Worm (Caenorhabditis elegans) whole organism, mixed stage, embryonic: ENCODE data around the gene abts-2.

Experiments used
- M03D4.4 ChIP-seq: sonication (generic microtip); optimal IDR thresholded peaks from 2 replicates; lab custom pipeline; 2017; ENCODE audit warnings: mild to moderate bottlenecking, missing genetic modification characterization, missing compliant biosample characterization
- bed-3 ChIP-seq: fragments of 200-800 bp; sonication (Bioruptor generic); optimal IDR thresholded peaks from 3 replicates; lab custom pipeline; 2018; ENCODE audit warnings: mild to moderate bottlenecking, missing genetic modification characterization, moderate library complexity, missing compliant biosample characterization
- blmp-1 ChIP-seq: fragments of 150-350 bp; optimal IDR thresholded peaks from 2 replicates; lab custom pipeline; 2014; ENCODE audit warnings: missing biosample characterization, missing genetic modification characterization
- ceh-39 ChIP-seq: fragments of 150-350 bp; optimal IDR thresholded peaks from 2 replicates; lab custom pipeline; 2014; ENCODE audit warnings: missing biosample characterization, missing genetic modification characterization
- ceh-43 ChIP-seq: fragments of 200-800 bp; sonication (Bioruptor generic); optimal IDR thresholded peaks from 2 replicates; lab custom pipeline; 2018; ENCODE audit warnings: mild to moderate bottlenecking, missing genetic modification characterization, moderate library complexity, missing compliant biosample characterization
- ceh-83 ChIP-seq: fragments of 200-800 bp; sonication (Bioruptor generic); optimal IDR thresholded peaks from 2 replicates; lab custom pipeline; 2018; ENCODE audit warnings: mild to moderate bottlenecking, missing genetic modification characterization, missing compliant biosample characterization
- ces-1 ChIP-seq: fragments of 150-350 bp; optimal IDR thresholded peaks from 2 replicates; lab custom pipeline; 2014; ENCODE audit warnings: missing biosample characterization, missing genetic modification reagents, missing genetic modification characterization
- cnd-1 ChIP-seq: fragments of 200-800 bp; sonication (Bioruptor generic); optimal IDR thresholded peaks from 2 replicates; lab custom pipeline; 2018; ENCODE audit warnings: mild to moderate bottlenecking, missing genetic modification characterization, missing compliant biosample characterization
- drap-1 ChIP-seq: fragments of 200-800 bp; sonication (Bioruptor generic); optimal IDR thresholded peaks from 3 replicates; lab custom pipeline; 2018; ENCODE audit warnings: mild to moderate bottlenecking, missing genetic modification characterization, missing compliant biosample characterization
- elt-1 ChIP-seq: sonication (generic microtip); optimal IDR thresholded peaks from 2 replicates; lab custom pipeline; 2017; ENCODE audit warnings: missing genetic modification characterization, mild to moderate bottlenecking, missing compliant biosample characterization, antibody characterized with exemption, moderate library complexity, borderline replicate concordance; ENCODE audit not compliant: insufficient read depth
- elt-3 ChIP-seq: fragments of 150-350 bp; optimal IDR thresholded peaks from 2 replicates; lab custom pipeline; 2014; ENCODE audit warnings: missing biosample characterization, missing genetic modification characterization
- flh-1 ChIP-seq: fragments of 200-800 bp; sonication (Bioruptor generic); optimal IDR thresholded peaks from 2 replicates; lab custom pipeline; 2018; ENCODE audit warnings: mild to moderate bottlenecking, missing genetic modification characterization, moderate library complexity, missing compliant biosample characterization
- hlh-1 ChIP-seq: fragments of 150-350 bp; optimal IDR thresholded peaks from 2 replicates; lab custom pipeline; 2014; ENCODE audit warnings: missing biosample characterization, missing genetic modification reagents, missing genetic modification characterization
- lin-13 ChIP-seq: fragments of 150-350 bp; optimal IDR thresholded peaks from 2 replicates; lab custom pipeline; 2014; ENCODE audit warnings: missing biosample characterization, missing genetic modification characterization
- lsy-2 ChIP-seq: fragments of 150-350 bp; optimal IDR thresholded peaks from 2 replicates; lab custom pipeline; 2014; ENCODE audit warnings: missing biosample characterization, missing genetic modification characterization
- mab-5 ChIP-seq: fragments of 150-350 bp; optimal IDR thresholded peaks from 2 replicates; lab custom pipeline; 2014; ENCODE audit warnings: missing biosample characterization, missing genetic modification characterization
- mep-1 ChIP-seq: fragments of 150-350 bp; optimal IDR thresholded peaks from 2 replicates; lab custom pipeline; 2017; ENCODE audit warnings: missing biosample characterization, missing genetic modification reagents, missing genetic modification characterization, inconsistent platforms
- nhr-12 ChIP-seq: fragments of 150-350 bp; optimal IDR thresholded peaks from 2 replicates; lab custom pipeline; 2014; ENCODE audit warnings: missing biosample characterization, missing genetic modification characterization
- nhr-2 ChIP-seq: fragments of 150-350 bp; optimal IDR thresholded peaks from 2 replicates; lab custom pipeline; 2014; ENCODE audit warnings: missing biosample characterization, missing genetic modification characterization
- nhr-237 ChIP-seq: fragments of 150-350 bp; optimal IDR thresholded peaks from 2 replicates; lab custom pipeline; 2014; ENCODE audit warnings: missing biosample characterization, missing genetic modification characterization
- nhr-76 ChIP-seq: sonication (generic microtip); optimal IDR thresholded peaks from 2 replicates; lab custom pipeline; 2017; ENCODE audit warnings: missing biosample characterization, missing genetic modification characterization
- pha-4 ChIP-seq: fragments of 150-350 bp; optimal IDR thresholded peaks from 2 replicates; lab custom pipeline; 2018; ENCODE audit warnings: missing biosample characterization, missing genetic modification reagents, missing genetic modification characterization
- sem-2 ChIP-seq: fragments of 200-800 bp; sonication (Bioruptor generic); optimal IDR thresholded peaks from 2 replicates; lab custom pipeline; 2018; ENCODE audit warnings: mild to moderate bottlenecking, missing genetic modification characterization, missing compliant biosample characterization
- snpc-4 ChIP-seq: fragments of 150-350 bp; optimal IDR thresholded peaks from 2 replicates; lab custom pipeline; 2014; ENCODE audit warnings: missing biosample characterization, missing genetic modification characterization
- sptf-1 ChIP-seq: sonication (generic microtip); optimal IDR thresholded peaks from 2 replicates; lab custom pipeline; 2017; ENCODE audit warnings: mild to moderate bottlenecking, missing genetic modification characterization, moderate library complexity, missing compliant biosample characterization
- tbx-8 ChIP-seq: fragments of 200-800 bp; sonication (Bioruptor generic); optimal IDR thresholded peaks from 2 replicates; lab custom pipeline; 2018; ENCODE audit warnings: mild to moderate bottlenecking, missing genetic modification characterization, moderate library complexity, missing compliant biosample characterization
- unc-120 ChIP-seq: sonication (generic microtip); optimal IDR thresholded peaks from 2 replicates; lab custom pipeline; 2017; ENCODE audit warnings: missing genetic modification characterization, missing compliant biosample characterization; ENCODE audit not compliant: poor library complexity, severe bottlenecking
- unc-39 ChIP-seq: fragments of 150-350 bp; optimal IDR thresholded peaks from 2 replicates; lab custom pipeline; 2014; ENCODE audit warnings: missing biosample characterization, missing genetic modification characterization
- unc-62 ChIP-seq: fragments of 150-350 bp; optimal IDR thresholded peaks from 2 replicates; lab custom pipeline; 2014; ENCODE audit warnings: missing biosample characterization, missing genetic modification reagents, missing genetic modification characterization
- zip-8 ChIP-seq: fragments of 150-350 bp; optimal IDR thresholded peaks from 2 replicates; lab custom pipeline; 2014; ENCODE audit warnings: missing biosample characterization, missing genetic modification characterization
- ztf-11 ChIP-seq: fragments of 150-350 bp; optimal IDR thresholded peaks from 2 replicates; lab custom pipeline; 2014; ENCODE audit warnings: missing biosample characterization, missing genetic modification characterization

Gene abts-2

ce11 chrX:11555527-11556137, 29.8 kb upstream of the abts-2 start:
- no peak for TF ChIP-seq ceh-39 (tag; lab: Kevin White, UChicago)
- TF ChIP-seq mab-5 (tag; lab: Kevin White, UChicago): no peak
- TF ChIP-seq unc-62: no peak
- TF ChIP-seq M03D4.4: no peak
- TF ChIP-seq ztf-11: no peak
- no peak for TF ChIP-seq blmp-1 (tag; lab: Kevin White, UChicago)
- TF ChIP-seq elt-1 (tag; lab: Kevin White, UChicago): no peak
- no peak for TF ChIP-seq pha-4
- TF ChIP-seq cnd-1 (tag; lab: Kevin White, UChicago): no peak
- TF ChIP-seq snpc-4 (tag; lab: Kevin White, UChicago): no peak
- no peak for TF ChIP-seq drap-1
- TF ChIP-seq sem-2 (GFP tag; lab: Kevin White, UChicago): no peak
- no peak for TF ChIP-seq nhr-76 (tag; lab: Kevin White, UChicago)
- no peak for TF ChIP-seq flh-1
- TF ChIP-seq zip-8 (tag; lab: Kevin White, UChicago): no peak
- TF ChIP-seq lin-13 (tag; lab: Kevin White, UChicago): no peak
- no peak for TF ChIP-seq hlh-1

ce11 chrX:11556194-11556739, 29.2 kb upstream of the abts-2 start, which contains the start of gene C35C5.10:
Gene C35C5.10, plus strand, starts transcription at chrX:11556244.
- TF ChIP-seq mep-1 (no peak), nhr-2 (no peak), lin-13 (tag; lab: Kevin White, UChicago) (no peak), bed-3 (no peak), sem-2 (GFP tag; lab: Kevin White, UChicago) (no peak), unc-39 (tag; lab: Kevin White, UChicago) (no peak)

ce11 chrX:11558156-11558555, 27.3 kb upstream of the abts-2 start:
- TF ChIP-seq tbx-8 (GFP tag; lab: Kevin White, UChicago) (no peak), ztf-11 (no peak), ces-1 (peak; percentile 89), unc-120 (no peak), unc-62 (no peak), nhr-12 (tag; lab: Kevin White, UChicago) (no peak)

DNA sequence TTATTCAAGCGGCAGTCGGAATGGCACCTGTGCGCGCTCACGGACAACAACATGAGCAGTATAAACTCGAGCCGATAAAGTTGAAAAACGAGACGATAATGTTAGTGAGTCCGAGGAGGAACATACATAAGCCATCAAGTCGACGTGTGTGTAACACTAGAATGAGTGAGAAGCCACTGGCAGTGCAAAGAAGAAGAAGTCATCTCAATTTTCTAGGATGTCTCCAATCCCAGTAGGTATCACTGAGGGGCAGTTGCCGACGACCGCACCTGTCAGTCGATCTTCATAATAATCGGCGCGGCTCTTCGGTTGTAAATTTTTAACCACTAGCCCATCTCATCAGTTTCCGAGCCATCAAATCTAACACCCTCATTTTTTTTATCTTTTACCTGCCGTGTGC, 25.4 kb upstream of the abts-2 start:
- no peak for TF ChIP-seq sptf-1 (tag; lab: Kevin White, UChicago)
- no peak for TF ChIP-seq snpc-4 (tag; lab: Kevin White, UChicago)
- no peak for TF ChIP-seq cnd-1 (tag; lab: Kevin White, UChicago)
- TF ChIP-seq zip-8 (tag; lab: Kevin White, UChicago): no peak
- TF ChIP-seq unc-120: peak; percentile 64
- no peak for TF ChIP-seq nhr-12 (tag; lab: Kevin White, UChicago)
- TF ChIP-seq ceh-83: no peak
- no peak for TF ChIP-seq ceh-43
- no peak for TF ChIP-seq ztf-11
- no peak for TF ChIP-seq ceh-39 (tag; lab: Kevin White, UChicago)
- no peak for TF ChIP-seq ces-1
- peak; percentile 72 for TF ChIP-seq hlh-1
- TF ChIP-seq lin-13 (tag; lab: Kevin White, UChicago): no peak
- no peak for TF ChIP-seq nhr-237 (tag; lab: Kevin White, UChicago)
- peak; percentile 61 for TF ChIP-seq unc-62
- no peak for TF ChIP-seq elt-1 (tag; lab: Kevin White, UChicago)
- TF ChIP-seq flh-1: no peak
- TF ChIP-seq nhr-76 (tag; lab: Kevin White, UChicago): no peak
- no peak for TF ChIP-seq tbx-8 (GFP tag; lab: Kevin White, UChicago)
- no peak for TF ChIP-seq M03D4.4

DNA sequence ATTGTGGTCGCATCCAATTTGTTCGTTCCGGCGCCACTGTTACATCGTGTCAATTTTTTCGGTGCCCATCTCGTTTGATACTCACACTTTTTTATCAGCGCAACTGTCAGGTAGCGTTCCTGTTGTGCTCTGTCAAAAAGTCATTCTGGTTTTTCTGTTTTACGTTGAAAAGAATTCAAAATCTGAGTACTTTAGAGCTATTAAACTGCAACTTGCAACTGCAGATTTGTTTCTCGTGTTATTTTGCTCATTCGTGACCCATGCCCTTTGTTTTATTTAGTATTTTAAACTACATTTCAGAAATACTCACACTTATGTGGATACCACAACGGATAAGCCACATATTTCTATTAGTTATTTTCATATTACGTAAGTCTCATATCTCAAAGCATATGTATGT, 24.9 kb upstream of the abts-2 start, which contains the start of gene lev-8:
TSS of gene lev-8 (plus strand) at position 301 of the 400 bp plus-strand sequence.
- no peak for TF ChIP-seq elt-3 (tag; lab: Kevin White, UChicago)
- no peak for TF ChIP-seq cnd-1 (tag; lab: Kevin White, UChicago)
- no peak for TF ChIP-seq nhr-237 (tag; lab: Kevin White, UChicago)
- no peak for TF ChIP-seq pha-4
- no peak for TF ChIP-seq ztf-11
- no peak for TF ChIP-seq blmp-1 (tag; lab: Kevin White, UChicago)
- TF ChIP-seq ceh-43: no peak
- no peak for TF ChIP-seq drap-1
- TF ChIP-seq tbx-8 (GFP tag; lab: Kevin White, UChicago): no peak
- no peak for TF ChIP-seq lsy-2
- TF ChIP-seq snpc-4 (tag; lab: Kevin White, UChicago): no peak
- TF ChIP-seq ceh-83: no peak
- TF ChIP-seq, all 35 proteins: peak for 0
